Worm (Caenorhabditis elegans): ENCODE data around the gene sar-1.

DNA sequence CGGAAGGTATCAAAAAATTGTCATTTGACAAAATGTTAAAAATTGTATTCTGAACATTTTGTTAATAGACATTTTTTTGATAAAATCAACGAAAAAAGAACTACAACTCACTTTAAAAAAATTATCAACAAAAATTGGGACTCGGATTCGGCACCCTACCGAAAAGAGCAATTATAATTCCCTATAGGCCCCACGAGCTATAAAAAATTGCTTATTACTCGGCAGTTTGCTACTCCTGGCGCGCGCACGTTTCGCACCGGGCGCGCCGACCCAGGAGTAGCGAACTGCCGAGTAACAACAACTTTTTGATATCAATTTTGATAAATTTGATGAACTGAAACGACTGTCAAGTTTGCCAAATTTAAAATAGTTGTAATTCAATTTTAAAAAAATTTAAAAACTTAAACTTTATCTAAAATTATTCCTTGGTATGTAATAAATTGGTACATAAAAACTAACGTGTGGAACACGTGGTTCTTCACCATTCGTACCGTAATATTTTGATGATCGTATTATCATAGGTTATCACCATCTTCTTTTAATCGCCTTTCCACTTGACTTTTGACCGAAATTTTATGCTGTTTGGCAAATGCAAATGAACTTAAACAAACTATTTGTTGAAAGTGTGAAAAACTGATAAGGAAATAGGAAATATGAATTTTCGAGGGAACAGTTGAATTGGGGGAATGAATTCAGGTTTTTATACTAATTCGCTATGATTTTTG, 37.6 kb downstream of the sar-1 start:
- TF ChIP-seq lin-13 (tag; optimal IDR thresholded peaks at IDR 0.05) (no peak), ces-1 (GFP tag; optimal IDR thresholded peaks at IDR 0.05) (no peak), lsy-2 (tag; optimal IDR thresholded peaks at IDR 0.05) (no peak)

Measured in whole organism, mixed stage, embryonic.